Fruit fly (Drosophila melanogaster) whole organism, embryonic: Measurements from ENCODE around the gene kud.

Experiments
- Ada2b ChIP-seq: fragments of 200-800 bp; sonication (Bioruptor generic); IDR thresholded peaks from 2 replicates; pipeline ENCODE4 v1.3.6; 2022; ENCODE audit warnings: missing biosample characterization, missing genetic modification characterization
- Asciz ChIP-seq: fragments of 200-800 bp; sonication (Bioruptor generic); optimal IDR thresholded peaks from 2 replicates; lab custom pipeline; 2017; ENCODE audit warnings: missing biosample characterization, mild to moderate bottlenecking, missing genetic modification characterization, missing genetic modification reagents
- Bdp1 ChIP-seq: fragments of 200-800 bp; sonication (Bioruptor generic); optimal IDR thresholded peaks from 3 replicates; lab custom pipeline; 2016; ENCODE audit warnings: missing biosample characterization, missing genetic modification characterization
- BtbVII ChIP-seq: fragments of 200-800 bp; sonication (Bioruptor generic); optimal IDR thresholded peaks from 3 replicates; lab custom pipeline; 2017; ENCODE audit warnings: missing biosample characterization, mild to moderate bottlenecking, missing genetic modification characterization
- CG11723 ChIP-seq: fragments of 200-800 bp; sonication (Bioruptor generic); optimal IDR thresholded peaks from 2 replicates; lab custom pipeline; 2017; ENCODE audit warnings: missing biosample characterization, mild to moderate bottlenecking, missing genetic modification characterization
- CG12659 ChIP-seq: fragments of 200-800 bp; sonication (Bioruptor generic); optimal IDR thresholded peaks from 3 replicates; lab custom pipeline; 2017; ENCODE audit warnings: mild to moderate bottlenecking, missing biosample characterization, missing genetic modification reagents, missing genetic modification characterization
- CG16815 ChIP-seq: fragments of 200-800 bp; sonication (Bioruptor generic); optimal IDR thresholded peaks from 3 replicates; lab custom pipeline; 2017; ENCODE audit warnings: missing biosample characterization, mild to moderate bottlenecking, missing genetic modification characterization
- CG17612 ChIP-seq: fragments of 200-800 bp; sonication (Bioruptor generic); IDR thresholded peaks from 2 replicates; pipeline ENCODE4 v1.3.6; 2022; ENCODE audit warnings: missing biosample characterization, missing genetic modification characterization
- CG18011 ChIP-seq: fragments of 200-800 bp; sonication (Bioruptor generic); optimal IDR thresholded peaks from 2 replicates; lab custom pipeline; 2017; ENCODE audit warnings: missing biosample characterization, missing genetic modification characterization, mild to moderate bottlenecking, moderate library complexity, missing genotype
- CG2120 ChIP-seq: fragments of 200-800 bp; sonication (Bioruptor generic); optimal IDR thresholded peaks from 3 replicates; lab custom pipeline; 2016; ENCODE audit warnings: missing biosample characterization, missing genetic modification characterization
- CG2129 ChIP-seq: fragments of 200-800 bp; sonication (Bioruptor generic); IDR thresholded peaks from 2 replicates; pipeline ENCODE4 v1.3.6; 2022; ENCODE audit warnings: missing biosample characterization, missing genetic modification characterization; ENCODE audit not compliant: partially characterized antibody
- CG31441 ChIP-seq: fragments of 200-800 bp; sonication (Bioruptor generic); IDR thresholded peaks from 2 replicates; pipeline ENCODE4 v1.3.6; 2022; ENCODE audit warnings: missing biosample characterization, missing genetic modification characterization
- CG3407 ChIP-seq: fragments of 200-800 bp; sonication (Bioruptor generic); optimal IDR thresholded peaks from 2 replicates; lab custom pipeline; 2018; ENCODE audit warnings: missing biosample characterization, mild to moderate bottlenecking, missing genetic modification characterization
- CG3847 ChIP-seq: fragments of 200-800 bp; sonication (Bioruptor generic); IDR thresholded peaks from 2 replicates; pipeline ENCODE4 v1.3.6; 2022; ENCODE audit warnings: missing biosample characterization, missing genetic modification characterization
- CG4707 ChIP-seq: fragments of 200-800 bp; sonication (Bioruptor generic); optimal IDR thresholded peaks from 2 replicates; lab custom pipeline; 2018; ENCODE audit warnings: missing biosample characterization, mild to moderate bottlenecking, missing genetic modification characterization, moderate library complexity
- CG8089 ChIP-seq: fragments of 200-800 bp; sonication (Bioruptor generic); optimal IDR thresholded peaks from 3 replicates; lab custom pipeline; 2016; ENCODE audit warnings: missing biosample characterization, missing genetic modification characterization
- CG8281 ChIP-seq: fragments of 200-800 bp; sonication (Bioruptor generic); optimal IDR thresholded peaks from 2 replicates; lab custom pipeline; 2018; ENCODE audit warnings: missing biosample characterization, mild to moderate bottlenecking, missing genetic modification characterization, moderate library complexity
- Fer3 ChIP-seq: fragments of 200-800 bp; sonication (Bioruptor generic); optimal IDR thresholded peaks from 2 replicates; lab custom pipeline; 2018; ENCODE audit warnings: missing biosample characterization, mild to moderate bottlenecking, missing genetic modification characterization, moderate library complexity
- Lhr ChIP-seq: fragments of 200-800 bp; sonication (Bioruptor generic); optimal IDR thresholded peaks from 3 replicates; lab custom pipeline; 2017; ENCODE audit warnings: mild to moderate bottlenecking, missing biosample characterization, missing genetic modification reagents, missing genetic modification characterization
- Max ChIP-seq: fragments of 200-800 bp; sonication (Bioruptor generic); optimal IDR thresholded peaks from 2 replicates; lab custom pipeline; 2016; ENCODE audit warnings: missing biosample characterization, mild to moderate bottlenecking, missing genetic modification characterization
- PHDP ChIP-seq: fragments of 200-800 bp; sonication (Bioruptor generic); optimal IDR thresholded peaks from 3 replicates; lab custom pipeline; 2018; ENCODE audit warnings: missing biosample characterization, mild to moderate bottlenecking, missing genetic modification characterization, moderate library complexity
- Ravus ChIP-seq: fragments of 200-800 bp; sonication (Bioruptor generic); IDR thresholded peaks from 2 replicates; pipeline ENCODE4 v1.3.6; 2022; ENCODE audit warnings: missing biosample characterization, missing genetic modification characterization
- Rfx ChIP-seq: fragments of 200-800 bp; sonication (Bioruptor generic); IDR thresholded peaks from 2 replicates; pipeline ENCODE4 v1.3.6; 2022; ENCODE audit warnings: missing biosample characterization, missing genetic modification characterization
- Rx ChIP-seq: fragments of 200-800 bp; sonication (Bioruptor generic); IDR thresholded peaks from 2 replicates; pipeline ENCODE4 v1.3.6; 2022; ENCODE audit warnings: missing biosample characterization, missing genetic modification characterization
- Taf1 ChIP-seq: fragments of 200-800 bp; sonication (Bioruptor generic); IDR thresholded peaks from 2 replicates; pipeline ENCODE4 v1.3.6; 2022; ENCODE audit warnings: missing biosample characterization, missing genetic modification characterization
- ase ChIP-seq: fragments of 200-800 bp; sonication (Bioruptor generic); IDR thresholded peaks from 3 replicates; pipeline ENCODE4 v1.3.6; 2022; ENCODE audit warnings: missing biosample characterization, missing genetic modification characterization
- dpn ChIP-seq, 2 experiments: fragments of 200-800 bp; sonication (Bioruptor generic); optimal IDR thresholded peaks; 3 replicates each; lab custom pipeline; 2016; ENCODE audit warnings: missing biosample characterization in 2 of 2, missing genetic modification characterization in 2 of 2
- emc ChIP-seq: fragments of 200-800 bp; sonication (Bioruptor generic); optimal IDR thresholded peaks from 2 replicates; lab custom pipeline; 2016; ENCODE audit warnings: missing biosample characterization, missing genetic modification characterization
- grn ChIP-seq: fragments of 200-800 bp; sonication (Bioruptor generic); optimal IDR thresholded peaks from 3 replicates; lab custom pipeline; 2017; ENCODE audit warnings: missing biosample characterization, missing genetic modification characterization
- ind ChIP-seq: fragments of 200-800 bp; sonication (Bioruptor generic); optimal IDR thresholded peaks from 3 replicates; lab custom pipeline; 2016; ENCODE audit warnings: missing biosample characterization, missing genetic modification characterization
- insv ChIP-seq, 2 experiments: fragments of 200-800 bp; sonication (Bioruptor generic); optimal IDR thresholded peaks; 3 replicates each; lab custom pipeline; 2016 to 2018; ENCODE audit warnings: missing biosample characterization in 2 of 2, missing genetic modification characterization in 2 of 2
- kay ChIP-seq: fragments of 200-800 bp; sonication (Bioruptor generic); optimal IDR thresholded peaks from 2 replicates; lab custom pipeline; 2016; ENCODE audit warnings: missing biosample characterization, missing genetic modification characterization
- lab ChIP-seq: fragments of 200-800 bp; sonication (Bioruptor generic); optimal IDR thresholded peaks from 3 replicates; lab custom pipeline; 2017; ENCODE audit warnings: missing biosample characterization, missing genetic modification characterization, mild to moderate bottlenecking, moderate library complexity, missing genetic modification reagents
- mam ChIP-seq: fragments of 200-800 bp; sonication (Bioruptor generic); optimal IDR thresholded peaks from 3 replicates; lab custom pipeline; 2016; ENCODE audit warnings: missing biosample characterization, missing genetic modification characterization
- pfk ChIP-seq: fragments of 200-800 bp; sonication (Bioruptor generic); optimal IDR thresholded peaks from 2 replicates; lab custom pipeline; 2018; ENCODE audit warnings: missing biosample characterization, mild to moderate bottlenecking, missing genetic modification characterization, moderate library complexity
- salm ChIP-seq: fragments of 200-800 bp; sonication (Bioruptor generic); optimal IDR thresholded peaks from 2 replicates; lab custom pipeline; 2018; ENCODE audit warnings: missing biosample characterization, mild to moderate bottlenecking, missing genetic modification characterization
- sens ChIP-seq: fragments of 200-800 bp; sonication (Bioruptor generic); peaks from one replicate; lab custom pipeline; 2016; ENCODE audit warnings: missing biosample characterization, missing genetic modification characterization
- slp2 ChIP-seq: fragments of 200-800 bp; sonication (Bioruptor generic); optimal IDR thresholded peaks from 2 replicates; lab custom pipeline; 2016; ENCODE audit warnings: missing biosample characterization, missing genetic modification characterization
- sna ChIP-seq: fragments of 200-800 bp; sonication (Bioruptor generic); IDR thresholded peaks from 2 replicates; pipeline ENCODE4 v1.3.6; 2022; ENCODE audit warnings: missing biosample characterization, missing genetic modification characterization; ENCODE audit not compliant: partially characterized antibody
- tgo ChIP-seq: fragments of 200-800 bp; sonication (Bioruptor generic); IDR thresholded peaks from 3 replicates; pipeline ENCODE4 v1.3.6; 2022; ENCODE audit warnings: missing biosample characterization, missing genetic modification characterization
- tll ChIP-seq, 2 experiments: fragments of 200-800 bp in 1 of 2; fragments of >200 bp in 1 of 2; sonication (Bioruptor generic) in 1 of 2; optimal IDR thresholded peaks; 2 replicates each; lab custom pipeline; 2017 to 2019; ENCODE audit warnings: missing biosample characterization in 2 of 2, missing genetic modification characterization in 2 of 2, mild to moderate bottlenecking in 1 of 2, moderate library complexity in 1 of 2
- ttk ChIP-seq: fragments of 200-800 bp; sonication (Bioruptor generic); IDR thresholded peaks from 2 replicates; pipeline ENCODE4 v2.1.2; 2022; ENCODE audit warnings: missing biosample characterization, missing genetic modification characterization
- tx ChIP-seq: fragments of 200-800 bp; sonication (Bioruptor generic); optimal IDR thresholded peaks from 2 replicates; lab custom pipeline; 2016; ENCODE audit warnings: missing biosample characterization, missing genetic modification characterization
- vfl ChIP-seq: fragments of 200-800 bp; sonication (Bioruptor generic); optimal IDR thresholded peaks from 2 replicates; lab custom pipeline; 2016; ENCODE audit warnings: missing biosample characterization, missing genetic modification characterization
- vnd ChIP-seq: fragments of 200-800 bp; sonication (Bioruptor generic); IDR thresholded peaks from 3 replicates; pipeline ENCODE4 v1.3.6; 2022; ENCODE audit warnings: missing biosample characterization, missing genetic modification characterization; ENCODE audit not compliant: partially characterized antibody
- wdn ChIP-seq: fragments of 200-800 bp; sonication (Bioruptor generic); IDR thresholded peaks from 2 replicates; pipeline ENCODE4 v1.3.6; 2022; ENCODE audit warnings: missing biosample characterization, missing genetic modification characterization
- wor ChIP-seq: fragments of 200-800 bp; sonication (Bioruptor generic); IDR thresholded peaks from 2 replicates; pipeline ENCODE4 v1.3.6; 2022; ENCODE audit warnings: missing biosample characterization, missing genetic modification characterization
- yki ChIP-seq: fragments of >200 bp; optimal IDR thresholded peaks from 3 replicates; lab custom pipeline; 2018
- zfh1 ChIP-seq: fragments of 200-800 bp; sonication (Bioruptor generic); IDR thresholded peaks from 3 replicates; pipeline ENCODE4 v1.3.6; 2022; ENCODE audit warnings: missing biosample characterization, missing genetic modification characterization

kud gene

DNA sequence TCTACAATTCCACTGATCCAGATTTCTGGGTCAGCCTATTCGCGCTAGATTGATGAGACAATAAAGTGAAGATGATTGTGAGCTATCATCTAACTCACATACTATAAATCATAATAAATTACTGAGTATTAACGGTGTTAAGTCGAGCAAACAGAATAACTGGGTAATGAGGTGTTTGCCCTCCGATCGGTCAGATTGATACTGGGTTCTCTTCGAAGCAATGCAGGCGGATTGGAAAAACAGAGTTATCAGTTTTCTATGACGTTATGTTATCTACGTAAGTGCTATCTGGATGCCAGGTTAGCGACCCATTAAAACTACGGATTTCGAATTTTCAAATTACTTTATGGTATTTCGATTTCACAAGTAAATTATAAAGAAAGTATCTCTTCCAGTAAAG lies 47.1 kb upstream of the kud start:
- peak; percentile 56 for TF ChIP-seq lab
- peak; percentile 61 for TF ChIP-seq grn (GFP tag; lab: Kevin White, UChicago)
- peak; percentile 74 for TF ChIP-seq sens
- TF ChIP-seq ttk (GFP tag; lab: Robert Waterston, UW) = no peak
- TF ChIP-seq insv (GFP tag; optimal IDR thresholded peaks at IDR 0.05; lab: Kevin White, UChicago) = no peak
- TF ChIP-seq Asciz (GFP tag; lab: Kevin White, UChicago) = peak; percentile 16
- no peak for TF ChIP-seq Max (GFP tag; lab: Kevin White, UChicago)
- no peak for TF ChIP-seq Bdp1 (GFP tag; lab: Kevin White, UChicago)
- no peak for TF ChIP-seq vfl (GFP tag; lab: Kevin White, UChicago)
- TF ChIP-seq CG3847 (GFP tag; lab: Robert Waterston, UW) = no peak
- no peak for TF ChIP-seq CG12659

DNA sequence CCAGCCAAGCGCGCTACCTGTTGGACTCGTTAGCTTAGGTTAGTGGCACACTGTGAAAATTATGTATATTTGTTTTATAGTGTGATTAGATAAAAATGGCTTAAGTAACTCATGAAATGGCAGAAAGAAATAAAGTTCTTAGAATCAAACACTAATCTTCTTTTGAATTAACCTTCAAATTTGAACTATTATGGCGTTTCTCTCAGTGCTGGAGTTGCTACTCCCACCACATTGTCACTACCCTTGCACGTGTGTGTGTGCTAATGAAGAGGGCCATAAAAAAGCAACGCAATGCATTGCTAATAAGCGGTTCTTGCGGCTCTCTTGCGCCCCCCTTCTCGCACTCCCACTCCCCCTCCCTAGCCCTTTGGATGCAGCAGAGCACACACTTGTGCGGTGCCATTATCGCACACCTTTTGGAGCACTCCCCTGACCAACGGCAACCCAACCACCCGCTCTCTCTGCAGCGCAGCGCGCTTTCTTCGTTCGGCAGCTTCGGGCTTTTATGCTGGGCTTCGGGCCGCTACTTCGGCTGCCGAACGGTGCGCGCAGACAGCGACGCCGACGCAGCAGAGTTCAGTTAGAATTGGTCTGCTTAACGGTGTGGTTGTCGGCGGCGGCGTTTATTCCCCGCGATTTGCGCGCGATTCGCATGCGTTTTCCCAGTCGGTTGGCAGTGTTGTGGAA lies 46.0 kb upstream of the kud start:
- TF ChIP-seq CG2120 = peak; percentile 61
- peak; percentile 87 for TF ChIP-seq ind
- peak; percentile 82 for TF ChIP-seq Lhr (GFP tag; lab: Kevin White, UChicago)
- peak; percentile 88 for TF ChIP-seq Ada2b (GFP tag; lab: Robert Waterston, UW)
- TF ChIP-seq tx = peak; percentile 81
- no peak for TF ChIP-seq yki
- 0 out of 3 replicates have a peak, but pooled peaks have one; percentile 25 for TF ChIP-seq vnd
- TF ChIP-seq mam (GFP tag; lab: Kevin White, UChicago) = peak; percentile 85
- TF ChIP-seq BtbVII = peak; percentile 73
- TF ChIP-seq kay = peak; percentile 68
- TF ChIP-seq wor = peak; percentile 94
- peak; percentile 70 for TF ChIP-seq CG16815
- TF ChIP-seq CG8089 (GFP tag; lab: Kevin White, UChicago) = peak; percentile 88
- TF ChIP-seq CG8281 (tag; lab: Kevin White, UChicago) = peak; percentile 64
- peak; percentile 58 for TF ChIP-seq CG18011 (GFP tag; lab: Kevin White, UChicago)
- TF ChIP-seq tll (GFP tag; optimal IDR thresholded peaks at IDR 0.05; lab: Kevin White, UChicago) = no peak
- peak; percentile 86 to 92 for TF ChIP-seq dpn (GFP tag; optimal IDR thresholded peaks at IDR 0.05; lab: Kevin White, UChicago)
- peak; percentile 75 for TF ChIP-seq Rfx (GFP tag; lab: Robert Waterston, UW)
- TF ChIP-seq Rx (GFP tag; lab: Robert Waterston, UW) = peak; percentile 91
- TF ChIP-seq CG4707 = peak; percentile 70
- TF ChIP-seq Ravus (GFP tag; lab: Robert Waterston, UW) = peak; percentile 73
- TF ChIP-seq CG2129 (GFP tag; lab: Robert Waterston, UW) = no peak
- TF ChIP-seq CG17612 = peak; percentile 43
- peak; percentile 13 for TF ChIP-seq emc (GFP tag; lab: Kevin White, UChicago)
- peak; percentile 85 for TF ChIP-seq CG11723 (GFP tag; lab: Kevin White, UChicago)
- TF ChIP-seq salm (tag; lab: Kevin White, UChicago) = peak; percentile 86
- TF ChIP-seq tgo (GFP tag; lab: Robert Waterston, UW) = peak; percentile 90
- TF ChIP-seq PHDP = peak; percentile 89
- TF ChIP-seq CG3407 (GFP tag; lab: Kevin White, UChicago) = peak; percentile 91
- peak; percentile 86 for TF ChIP-seq slp2
- peak; percentile 95 for TF ChIP-seq CG31441 (GFP tag; lab: Robert Waterston, UW)
- no peak for TF ChIP-seq pfk (GFP tag; lab: Kevin White, UChicago)
- TF ChIP-seq lab = peak; percentile 87
- no peak for TF ChIP-seq sna (GFP tag; lab: Robert Waterston, UW)
- TF ChIP-seq Taf1 (GFP tag; lab: Robert Waterston, UW) = peak; percentile 47; the same call in 1 of the 2 replicates
- TF ChIP-seq ase (GFP tag; lab: Robert Waterston, UW) = peak; percentile 92
- peak; percentile 95 for TF ChIP-seq zfh1 (GFP tag; lab: Robert Waterston, UW)
- TF ChIP-seq wdn (GFP tag; lab: Robert Waterston, UW) = peak; percentile 75
- peak; percentile 83 for TF ChIP-seq Fer3 (tag; lab: Kevin White, UChicago)
